Worm (Caenorhabditis elegans) whole organism, early embryonic: ENCODE measurements around the gene C33G3.6.

ENCODE experiments used
- F13C5.2 ChIP-seq: sonication (generic microtip); optimal IDR thresholded peaks from 2 replicates; lab custom pipeline; 2017; ENCODE audit warnings: mild to moderate bottlenecking, missing genetic modification characterization, inconsistent platforms, missing compliant biosample characterization
- ama-1 ChIP-seq: fragments of 150-350 bp; optimal IDR thresholded peaks from 2 replicates; lab custom pipeline; 2014
- ceh-36 ChIP-seq: sonication (generic microtip); optimal IDR thresholded peaks from 2 replicates; lab custom pipeline; 2016; ENCODE audit warnings: missing genetic modification characterization, inconsistent platforms, missing compliant biosample characterization
- flt-1 ChIP-seq: fragments of 200-800 bp; sonication (Bioruptor generic); IDR thresholded peaks from 2 replicates; pipeline ENCODE4 v1.3.6; 2022; ENCODE audit warnings: missing genetic modification characterization, missing compliant biosample characterization
- pes-1 ChIP-seq: fragments of 200-800 bp; sonication (Bioruptor generic); IDR thresholded peaks from 2 replicates; pipeline ENCODE4 v1.3.6; 2022; ENCODE audit warnings: missing genetic modification reagents, missing genetic modification characterization, missing compliant biosample characterization
- tbx-37 ChIP-seq: fragments of 200-800 bp; sonication (Bioruptor generic); conservative IDR thresholded peaks from 2 replicates; pipeline ENCODE4 v1.3.6; 2022; ENCODE audit warnings: missing genetic modification reagents, missing genetic modification characterization, missing compliant biosample characterization

DNA sequence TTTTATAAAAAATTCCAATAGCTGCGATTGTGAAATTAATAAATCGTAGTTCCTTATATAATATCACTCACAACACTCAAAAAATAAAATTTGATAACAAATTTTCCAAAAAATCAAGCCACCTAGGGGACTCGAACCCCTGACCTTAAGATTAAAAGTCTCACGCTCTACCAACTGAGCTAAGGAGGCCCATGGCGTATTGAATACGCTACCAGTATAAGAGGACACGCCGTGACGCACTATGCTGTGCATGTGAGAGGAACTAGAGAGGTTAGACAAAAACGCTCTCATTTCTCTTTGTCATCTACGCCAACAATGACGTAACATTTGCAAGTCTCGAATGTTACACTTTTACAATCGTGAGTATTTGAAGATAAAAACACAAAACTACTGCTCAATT lies 20.3 kb downstream of the C33G3.6 start:
- TF ChIP-seq F13C5.2 (tag; lab: Kevin White, UChicago) (peak; percentile 98), ama-1 (lab: Kevin White, UChicago) (no peak), ceh-36 (tag; lab: Kevin White, UChicago) (peak; percentile 96), pes-1 (GFP tag; lab: Robert Waterston, UW) (peak; percentile 97), flt-1 (GFP tag; lab: Robert Waterston, UW) (peak; percentile 99), tbx-37 (GFP tag; lab: Robert Waterston, UW) (peak; percentile 94)
